Worm (Caenorhabditis elegans): Measurements from ENCODE around the gene Y51A2A.16.

Gene Y51A2A.16

ce11 chrV:18290642-18291041, 10.0 kb upstream of the Y51A2A.16 start, which contains the start of gene Y51A2A.4:
Gene Y51A2A.4, plus strand, starts transcription at chrV:18290942.
- no peak for TF ChIP-seq scrt-1 (GFP tag; IDR thresholded peaks at IDR 0.05)
- no peak for TF ChIP-seq ets-7 (tag; optimal IDR thresholded peaks at IDR 0.05)
- TF ChIP-seq hmbx-1 (tag; optimal IDR thresholded peaks at IDR 0.05): no peak
- no peak for TF ChIP-seq tbx-11 (GFP tag; IDR thresholded peaks at IDR 0.05)
- TF ChIP-seq hmg-4 (GFP tag; optimal IDR thresholded peaks at IDR 0.05): no peak
- TF ChIP-seq sea-1 (GFP tag; conservative IDR thresholded peaks at IDR 0.05): no peak
- TF ChIP-seq ceh-13 (GFP tag; optimal IDR thresholded peaks at IDR 0.05): no peak
- no peak for TF ChIP-seq F13C5.2 (tag; optimal IDR thresholded peaks at IDR 0.05)
- TF ChIP-seq flt-1 (GFP tag; IDR thresholded peaks at IDR 0.05): no peak
- no peak for TF ChIP-seq ama-1 (optimal IDR thresholded peaks at IDR 0.05)
- TF ChIP-seq tbx-37 (GFP tag; conservative IDR thresholded peaks at IDR 0.05): no peak
- no peak for TF ChIP-seq tra-4 (tag; optimal IDR thresholded peaks at IDR 0.05)
- TF ChIP-seq hnd-1 (tag; optimal IDR thresholded peaks at IDR 0.05): no peak
- no peak for TF ChIP-seq B0310.2 (tag; optimal IDR thresholded peaks at IDR 0.05)
- TF ChIP-seq aly-1 (tag; optimal IDR thresholded peaks at IDR 0.05): no peak
- TF ChIP-seq ceh-36 (tag; optimal IDR thresholded peaks at IDR 0.05): no peak
- no peak for TF ChIP-seq pes-1 (GFP tag; IDR thresholded peaks at IDR 0.05)

- no peak for TF ChIP-seq ets-7 (tag; optimal IDR thresholded peaks at IDR 0.05)
- no peak for TF ChIP-seq ama-1 (optimal IDR thresholded peaks at IDR 0.05)
- TF ChIP-seq scrt-1 (GFP tag; IDR thresholded peaks at IDR 0.05): no peak
- no peak for TF ChIP-seq ceh-13 (GFP tag; optimal IDR thresholded peaks at IDR 0.05)
- no peak for TF ChIP-seq sea-1 (GFP tag; conservative IDR thresholded peaks at IDR 0.05)
- no peak for TF ChIP-seq tbx-11 (GFP tag; IDR thresholded peaks at IDR 0.05)
- TF ChIP-seq B0310.2 (tag; optimal IDR thresholded peaks at IDR 0.05): no peak
- TF ChIP-seq hmbx-1 (tag; optimal IDR thresholded peaks at IDR 0.05): no peak
These were observed 1.9 kb upstream of the Y51A2A.16 start, which contains the start of gene clec-247 for ce11 chrV:18282597-18282996. Gene clec-247, plus strand, starts transcription at chrV:18282897.

ce11 chrV:18270403-18270802, 10.3 kb downstream of the Y51A2A.16 start, which contains the start of gene Y37H2C.4:
Gene Y37H2C.4, plus strand, starts transcription at chrV:18270703.
- TF ChIP-seq ceh-36 (tag; optimal IDR thresholded peaks at IDR 0.05): no peak
- no peak for TF ChIP-seq hnd-1 (tag; optimal IDR thresholded peaks at IDR 0.05)
- TF ChIP-seq tbx-37 (GFP tag; conservative IDR thresholded peaks at IDR 0.05): no peak
- TF ChIP-seq ama-1 (optimal IDR thresholded peaks at IDR 0.05): no peak
- no peak for TF ChIP-seq tbx-11 (GFP tag; IDR thresholded peaks at IDR 0.05)
- no peak for TF ChIP-seq scrt-1 (GFP tag; IDR thresholded peaks at IDR 0.05)
- no peak for TF ChIP-seq hmg-4 (GFP tag; optimal IDR thresholded peaks at IDR 0.05)
- TF ChIP-seq ets-7 (tag; optimal IDR thresholded peaks at IDR 0.05): no peak
- no peak for TF ChIP-seq aly-1 (tag; optimal IDR thresholded peaks at IDR 0.05)
- TF ChIP-seq F13C5.2 (tag; optimal IDR thresholded peaks at IDR 0.05): no peak
- TF ChIP-seq sea-1 (GFP tag; conservative IDR thresholded peaks at IDR 0.05): no peak
- no peak for TF ChIP-seq pes-1 (GFP tag; IDR thresholded peaks at IDR 0.05)
- TF ChIP-seq B0310.2 (tag; optimal IDR thresholded peaks at IDR 0.05): no peak
- no peak for TF ChIP-seq flt-1 (GFP tag; IDR thresholded peaks at IDR 0.05)
- TF ChIP-seq hmbx-1 (tag; optimal IDR thresholded peaks at IDR 0.05): no peak
- no peak for TF ChIP-seq ceh-13 (GFP tag; optimal IDR thresholded peaks at IDR 0.05)
- no peak for TF ChIP-seq tra-4 (tag; optimal IDR thresholded peaks at IDR 0.05)

- TF ChIP-seq ceh-13 (GFP tag; optimal IDR thresholded peaks at IDR 0.05) (no peak), ama-1 (optimal IDR thresholded peaks at IDR 0.05) (no peak), aly-1 (tag; optimal IDR thresholded peaks at IDR 0.05) (no peak), tbx-11 (GFP tag; IDR thresholded peaks at IDR 0.05) (no peak)
These were observed 10.8 kb downstream of the Y51A2A.16 start, which contains the start of gene skr-6 for ce11 chrV:18269885-18270284. Gene skr-6, minus strand, starts transcription at chrV:18269985.

- TF ChIP-seq pes-1 (GFP tag; IDR thresholded peaks at IDR 0.05) (no peak), ets-7 (tag; optimal IDR thresholded peaks at IDR 0.05) (no peak), ama-1 (optimal IDR thresholded peaks at IDR 0.05) (no peak), hmg-4 (GFP tag; optimal IDR thresholded peaks at IDR 0.05) (no peak), scrt-1 (GFP tag; IDR thresholded peaks at IDR 0.05) (no peak), ceh-36 (tag; optimal IDR thresholded peaks at IDR 0.05) (no peak), hmbx-1 (tag; optimal IDR thresholded peaks at IDR 0.05) (no peak), flt-1 (GFP tag; IDR thresholded peaks at IDR 0.05) (no peak), F13C5.2 (tag; optimal IDR thresholded peaks at IDR 0.05) (no peak)
These were observed 11.9 kb downstream of the Y51A2A.16 start, which contains the start of gene fbxa-213 for ce11 chrV:18268744-18269143. Gene fbxa-213, minus strand, starts transcription at chrV:18268844.

- TF ChIP-seq scrt-1 (GFP tag; IDR thresholded peaks at IDR 0.05) (no peak), ets-7 (tag; optimal IDR thresholded peaks at IDR 0.05) (no peak), flt-1 (GFP tag; IDR thresholded peaks at IDR 0.05) (no peak), ceh-36 (tag; optimal IDR thresholded peaks at IDR 0.05) (no peak), pes-1 (GFP tag; IDR thresholded peaks at IDR 0.05) (no peak)
These were observed 14.4 kb downstream of the Y51A2A.16 start, which contains the start of gene R10E8.6 for ce11 chrV:18266238-18266637. Gene R10E8.6, minus strand, starts transcription at chrV:18266391.

ce11 chrV:18265514-18265913, 15.2 kb downstream of the Y51A2A.16 start:
- TF ChIP-seq tbx-37 (GFP tag; conservative IDR thresholded peaks at IDR 0.05) (no peak), ets-7 (tag; optimal IDR thresholded peaks at IDR 0.05) (no peak), hnd-1 (tag; optimal IDR thresholded peaks at IDR 0.05) (no peak), aly-1 (tag; optimal IDR thresholded peaks at IDR 0.05) (no peak), flt-1 (GFP tag; IDR thresholded peaks at IDR 0.05) (no peak), ceh-13 (GFP tag; optimal IDR thresholded peaks at IDR 0.05) (no peak), pes-1 (GFP tag; IDR thresholded peaks at IDR 0.05) (no peak), F13C5.2 (tag; optimal IDR thresholded peaks at IDR 0.05) (no peak), B0310.2 (tag; optimal IDR thresholded peaks at IDR 0.05) (no peak), tra-4 (tag; optimal IDR thresholded peaks at IDR 0.05) (no peak), hmg-4 (GFP tag; optimal IDR thresholded peaks at IDR 0.05) (no peak), tbx-11 (GFP tag; IDR thresholded peaks at IDR 0.05) (no peak), sea-1 (GFP tag; conservative IDR thresholded peaks at IDR 0.05) (no peak), scrt-1 (GFP tag; IDR thresholded peaks at IDR 0.05) (no peak), ama-1 (optimal IDR thresholded peaks at IDR 0.05) (no peak), hmbx-1 (tag; optimal IDR thresholded peaks at IDR 0.05) (no peak)

ce11 chrV:18254483-18254882, 26.2 kb downstream of the Y51A2A.16 start, which contains the start of gene R10E8.5:
Gene R10E8.5, plus strand, starts transcription at chrV:18254783.
- TF ChIP-seq aly-1 (tag; optimal IDR thresholded peaks at IDR 0.05) (no peak), ceh-36 (tag; optimal IDR thresholded peaks at IDR 0.05) (no peak), tbx-37 (GFP tag; conservative IDR thresholded peaks at IDR 0.05) (no peak), tra-4 (tag; optimal IDR thresholded peaks at IDR 0.05) (no peak), tbx-11 (GFP tag; IDR thresholded peaks at IDR 0.05) (no peak), ceh-13 (GFP tag; optimal IDR thresholded peaks at IDR 0.05) (no peak)

Data from whole organism, early embryonic.